Worm (Caenorhabditis elegans) whole organism, young adult: ENCODE results near the gene gpdh-2.

Experiments
- B0336.3 ChIP-seq: fragments of 200-800 bp; sonication (Bioruptor generic); IDR thresholded peaks from 2 replicates; pipeline ENCODE4 v1.3.6; 2022; ENCODE audit warnings: missing genetic modification characterization, missing compliant biosample characterization
- D2030.7 ChIP-seq: fragments of 200-800 bp; sonication (Bioruptor generic); IDR thresholded peaks from 2 replicates; pipeline ENCODE4 v1.3.6; 2022; ENCODE audit warnings: missing genetic modification reagents, missing genetic modification characterization, missing compliant biosample characterization
- F10E7.11 ChIP-seq: sonication (generic microtip); optimal IDR thresholded peaks from 2 replicates; lab custom pipeline; 2017; ENCODE audit warnings: mild to moderate bottlenecking, missing genetic modification characterization, moderate library complexity, missing compliant biosample characterization
- F22D6.2 ChIP-seq: sonication (generic microtip); optimal IDR thresholded peaks from 2 replicates; lab custom pipeline; 2016; ENCODE audit warnings: mild to moderate bottlenecking, missing genetic modification characterization, missing compliant biosample characterization
- F33H1.4 ChIP-seq: fragments of 200-800 bp; sonication (Bioruptor generic); IDR thresholded peaks from 2 replicates; pipeline ENCODE4 v1.3.6; 2022; ENCODE audit warnings: missing genetic modification reagents, missing genetic modification characterization, missing compliant biosample characterization
- F52B5.7 ChIP-seq: sonication (generic microtip); optimal IDR thresholded peaks from 2 replicates; lab custom pipeline; 2016; ENCODE audit warnings: mild to moderate bottlenecking, missing genetic modification characterization, missing compliant biosample characterization
- F57A8.1 ChIP-seq: fragments of 200-800 bp; sonication (Bioruptor generic); optimal IDR thresholded peaks from 2 replicates; lab custom pipeline; 2018; ENCODE audit warnings: mild to moderate bottlenecking, missing genetic modification characterization, moderate library complexity, missing compliant biosample characterization
- K11D2.4 ChIP-seq: fragments of 200-800 bp; sonication (Bioruptor generic); IDR thresholded peaks from 2 replicates; pipeline ENCODE4 v1.3.6; 2022; ENCODE audit warnings: missing genetic modification reagents, missing genetic modification characterization, missing compliant biosample characterization
- Y79H2A.3 ChIP-seq: fragments of 200-800 bp; sonication (Bioruptor generic); conservative IDR thresholded peaks from 2 replicates; pipeline ENCODE4 v1.3.6; 2022; ENCODE audit warnings: missing genetic modification reagents, missing genetic modification characterization, missing compliant biosample characterization
- attf-3 ChIP-seq: fragments of 200-800 bp; sonication (Bioruptor generic); conservative IDR thresholded peaks from 2 replicates; pipeline ENCODE4 v1.3.6; 2022; ENCODE audit warnings: missing genetic modification reagents, missing genetic modification characterization, missing compliant biosample characterization
- bed-1 ChIP-seq: fragments of 200-800 bp; sonication (Bioruptor generic); IDR thresholded peaks from 2 replicates; pipeline ENCODE4 v1.3.6; 2022; ENCODE audit warnings: missing genetic modification reagents, missing genetic modification characterization, missing compliant biosample characterization
- cebp-1 ChIP-seq, 2 experiments: fragments of 200-800 bp in 1 of 2; sonication (Bioruptor generic) in 1 of 2; sonication (generic microtip) in 1 of 2; IDR thresholded peaks in 1 of 2; optimal IDR thresholded peaks in 1 of 2; 2 replicates each; pipeline versions ENCODE4 v1.3.6 to Lab custom; 2017 to 2022; ENCODE audit warnings: missing compliant biosample characterization in 2 of 2, missing genetic modification characterization in 2 of 2, mild to moderate bottlenecking in 1 of 2, missing genetic modification reagents in 1 of 2, moderate library complexity in 1 of 2
- ceh-100 ChIP-seq: fragments of 200-800 bp; sonication (Bioruptor generic); IDR thresholded peaks from 2 replicates; pipeline ENCODE4 v1.3.6; 2022; ENCODE audit warnings: missing genetic modification reagents, missing genetic modification characterization, missing compliant biosample characterization
- dox-1 ChIP-seq: fragments of 200-800 bp; sonication (Bioruptor generic); IDR thresholded peaks from 2 replicates; pipeline ENCODE4 v1.3.6; 2022; ENCODE audit warnings: missing genetic modification reagents, missing genetic modification characterization, missing compliant biosample characterization
- dpl-1 ChIP-seq: fragments of 150-350 bp; optimal IDR thresholded peaks from 2 replicates; lab custom pipeline; 2014; ENCODE audit warnings: missing biosample characterization, missing genetic modification reagents, missing genetic modification characterization
- efl-1 ChIP-seq: fragments of 150-350 bp; optimal IDR thresholded peaks from 2 replicates; lab custom pipeline; 2014; ENCODE audit warnings: missing biosample characterization, missing genetic modification reagents, missing genetic modification characterization
- egrh-3 ChIP-seq: fragments of 200-800 bp; sonication (Bioruptor generic); IDR thresholded peaks from 2 replicates; pipeline ENCODE4 v1.3.6; 2022; ENCODE audit warnings: missing genetic modification reagents, missing genetic modification characterization, missing compliant biosample characterization
- ets-4 ChIP-seq: fragments of 200-800 bp; sonication (Bioruptor generic); optimal IDR thresholded peaks from 2 replicates; lab custom pipeline; 2018; ENCODE audit warnings: mild to moderate bottlenecking, missing genetic modification characterization, missing compliant biosample characterization
- gei-17 ChIP-seq: fragments of 200-800 bp; sonication (Bioruptor generic); optimal IDR thresholded peaks from 2 replicates; lab custom pipeline; 2018; ENCODE audit warnings: mild to moderate bottlenecking, missing genetic modification characterization, missing compliant biosample characterization
- hmg-1.2 ChIP-seq: fragments of 200-800 bp; sonication (Bioruptor generic); IDR thresholded peaks from 2 replicates; pipeline ENCODE4 v1.3.6; 2022; ENCODE audit warnings: missing genetic modification reagents, missing genetic modification characterization, missing compliant biosample characterization
- hsf-1 ChIP-seq: fragments of 200-800 bp; sonication (Bioruptor generic); IDR thresholded peaks from 2 replicates; pipeline ENCODE4 v1.3.6; 2022; ENCODE audit warnings: missing genetic modification reagents, missing genetic modification characterization, missing compliant biosample characterization
- lsl-1 ChIP-seq: fragments of 200-800 bp; sonication (Bioruptor generic); optimal IDR thresholded peaks from 2 replicates; lab custom pipeline; 2018; ENCODE audit warnings: mild to moderate bottlenecking, missing genetic modification characterization, moderate library complexity, missing compliant biosample characterization
- lsy-27 ChIP-seq: sonication (generic microtip); optimal IDR thresholded peaks from 2 replicates; lab custom pipeline; 2017; ENCODE audit warnings: missing genetic modification characterization, mild to moderate bottlenecking, missing compliant biosample characterization, antibody characterized with exemption, missing genotype, borderline replicate concordance; ENCODE audit not compliant: insufficient read depth
- madf-3 ChIP-seq: fragments of 200-800 bp; sonication (Bioruptor generic); IDR thresholded peaks from 2 replicates; pipeline ENCODE4 v1.3.6; 2022; ENCODE audit warnings: missing genetic modification reagents, missing genetic modification characterization, missing compliant biosample characterization
- madf-6 ChIP-seq: fragments of 200-800 bp; sonication (Bioruptor generic); IDR thresholded peaks from 2 replicates; pipeline ENCODE4 v1.3.6; 2022; ENCODE audit warnings: missing genetic modification reagents, missing genetic modification characterization, missing compliant biosample characterization
- mcd-1 ChIP-seq: fragments of 200-800 bp; sonication (Bioruptor generic); IDR thresholded peaks from 2 replicates; pipeline ENCODE4 v1.3.6; 2022; ENCODE audit warnings: missing genetic modification reagents, missing genetic modification characterization, missing compliant biosample characterization
- nfya-1 ChIP-seq: sonication (generic microtip); optimal IDR thresholded peaks from 2 replicates; lab custom pipeline; 2017; ENCODE audit warnings: antibody characterized with exemption, missing compliant biosample characterization, missing genetic modification characterization, borderline replicate concordance; ENCODE audit not compliant: insufficient read depth
- nfyb-1 ChIP-seq: fragments of 200-800 bp; sonication (Bioruptor generic); IDR thresholded peaks from 2 replicates; pipeline ENCODE4 v1.3.6; 2022; ENCODE audit warnings: missing genetic modification reagents, missing genetic modification characterization, missing compliant biosample characterization
- rpc-1 ChIP-seq, 2 experiments: fragments of 150-350 bp in 1 of 2; sonication (generic microtip) in 1 of 2; optimal IDR thresholded peaks; 2 replicates each; lab custom pipeline; 2014 to 2018; ENCODE audit warnings: missing biosample characterization in 1 of 2, missing genetic modification characterization in 1 of 2, missing genetic modification reagents in 1 of 2, missing genotype in 1 of 2
- snpc-1.3 ChIP-seq: sonication (generic microtip); optimal IDR thresholded peaks from 2 replicates; lab custom pipeline; 2017; ENCODE audit warnings: missing genetic modification characterization, mild to moderate bottlenecking, missing compliant biosample characterization, antibody characterized with exemption, moderate library complexity, missing genotype, missing genetic modification reagents; ENCODE audit not compliant: insufficient read depth
- snpc-4 ChIP-seq, 5 experiments: fragments of 150-350 bp in 1 of 5; sonication (generic microtip) in 4 of 5; optimal IDR thresholded peaks; 2 replicates each; lab custom pipeline; 2014 to 2018; ENCODE audit warnings: missing genetic modification characterization in 5 of 5, missing biosample characterization in 3 of 5, antibody characterized with exemption in 2 of 5, mild to moderate bottlenecking in 2 of 5, missing compliant biosample characterization in 2 of 5, missing genotype in 2 of 5, moderate library complexity in 2 of 5, missing genetic modification reagents in 1 of 5
- xnd-1 ChIP-seq: sonication (generic microtip); optimal IDR thresholded peaks from 2 replicates; lab custom pipeline; 2016; ENCODE audit warnings: missing genotype, missing genetic modification reagents, missing genetic modification characterization, missing compliant biosample characterization
- ztf-22 ChIP-seq: fragments of 200-800 bp; sonication (Bioruptor generic); optimal IDR thresholded peaks from 2 replicates; lab custom pipeline; 2018; ENCODE audit warnings: mild to moderate bottlenecking, missing genetic modification characterization, moderate library complexity, missing compliant biosample characterization

The gpdh-2 gene

ce11 chrIII:9859133-9859775, at the start of gene gpdh-2:
Gene gpdh-2, minus strand, starts transcription at chrIII:9859183.
- no peak for TF ChIP-seq madf-3 (GFP tag; lab: Robert Waterston, UW)
- peak; percentile 69 for TF ChIP-seq lsl-1 (GFP tag; lab: Kevin White, UChicago)
- no peak for TF ChIP-seq bed-1 (GFP tag; lab: Robert Waterston, UW)
- TF ChIP-seq xnd-1 (tag; lab: Kevin White, UChicago) = peak; percentile 24
- no peak for TF ChIP-seq cebp-1 (GFP tag; IDR thresholded peaks at IDR 0.05; lab: Robert Waterston, UW)
- no peak for TF ChIP-seq cebp-1 (tag; optimal IDR thresholded peaks at IDR 0.05; lab: Kevin White, UChicago)
- TF ChIP-seq egrh-3 (GFP tag; lab: Robert Waterston, UW) = no peak
- no peak for TF ChIP-seq ceh-100 (GFP tag; lab: Robert Waterston, UW)
- no peak for TF ChIP-seq lsy-27 (tag; lab: Kevin White, UChicago)
- TF ChIP-seq D2030.7 (GFP tag; lab: Robert Waterston, UW) = no peak
- TF ChIP-seq F57A8.1 (GFP tag; lab: Kevin White, UChicago) = no peak
- TF ChIP-seq ets-4 (GFP tag; lab: Kevin White, UChicago) = no peak
- TF ChIP-seq madf-6 (GFP tag; lab: Robert Waterston, UW) = peak; percentile 74; the same call in 1 of the 2 replicates
- no peak for TF ChIP-seq attf-3
- TF ChIP-seq F33H1.4 = peak; percentile 46; the same call in 1 of the 2 replicates
- peak; percentile 15; the same call in 1 of the 2 replicates for TF ChIP-seq hmg-1.2 (GFP tag; lab: Robert Waterston, UW)
- TF ChIP-seq snpc-4 (GFP tag; optimal IDR thresholded peaks at IDR 0.05; lab: Kevin White, UChicago) = no peak
- no peak for TF ChIP-seq snpc-4 (tag; optimal IDR thresholded peaks at IDR 0.05; lab: Kevin White, UChicago)
- TF ChIP-seq nfya-1 (tag; lab: Kevin White, UChicago) = no peak
- TF ChIP-seq rpc-1 (optimal IDR thresholded peaks at IDR 0.05; lab: Kevin White, UChicago) = no peak
- TF ChIP-seq rpc-1 (tag; optimal IDR thresholded peaks at IDR 0.05; lab: Kevin White, UChicago) = no peak
- TF ChIP-seq hsf-1 (GFP tag; lab: Robert Waterston, UW) = no peak
- TF ChIP-seq Y79H2A.3 (GFP tag; lab: Robert Waterston, UW) = no peak
- TF ChIP-seq efl-1 (GFP tag; lab: Kevin White, UChicago) = peak; percentile 37
- TF ChIP-seq, all 124 proteins: peak for 6

DNA sequence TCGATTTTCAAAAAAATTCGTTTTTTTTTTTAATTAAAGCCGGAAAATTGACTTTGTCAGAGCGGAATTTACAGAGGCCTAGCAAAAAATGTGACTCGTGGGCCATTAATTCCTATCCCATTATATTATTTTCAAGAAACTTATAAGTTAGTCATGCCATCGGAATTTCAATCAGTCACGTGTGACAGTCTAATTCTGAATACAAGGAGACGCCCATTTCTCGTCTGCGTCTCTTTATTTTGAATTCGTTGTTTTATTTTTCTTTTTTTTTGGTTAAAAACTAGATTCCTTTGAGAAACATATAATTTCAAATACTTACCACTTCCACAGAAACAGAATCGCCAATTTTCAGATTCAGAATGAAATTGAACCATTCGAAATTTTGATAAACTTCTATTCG, 49.8 kb upstream of the gpdh-2 start:
- peak; percentile 14; the same call in 1 of the 2 replicates for TF ChIP-seq hmg-1.2 (GFP tag; lab: Robert Waterston, UW)
- TF ChIP-seq B0336.3 (GFP tag; lab: Robert Waterston, UW) = no peak
- no peak for TF ChIP-seq F10E7.11 (tag; lab: Kevin White, UChicago)
- TF ChIP-seq K11D2.4 = no peak
- TF ChIP-seq F52B5.7 (tag; lab: Kevin White, UChicago) = no peak
- TF ChIP-seq ztf-22 (GFP tag; lab: Kevin White, UChicago) = no peak
- no peak for TF ChIP-seq dpl-1 (GFP tag; lab: Kevin White, UChicago)
- no peak for TF ChIP-seq dox-1 (GFP tag; lab: Robert Waterston, UW)
- no peak for TF ChIP-seq F22D6.2
- TF ChIP-seq gei-17 (GFP tag; lab: Kevin White, UChicago) = no peak
- no peak for TF ChIP-seq snpc-1.3 (tag; lab: Kevin White, UChicago)
- no peak for TF ChIP-seq cebp-1 (GFP tag; IDR thresholded peaks at IDR 0.05; lab: Robert Waterston, UW)
- peak; percentile 11 for TF ChIP-seq cebp-1 (tag; optimal IDR thresholded peaks at IDR 0.05; lab: Kevin White, UChicago)
- TF ChIP-seq mcd-1 (GFP tag; lab: Robert Waterston, UW) = no peak
- TF ChIP-seq nfyb-1 (GFP tag; lab: Robert Waterston, UW) = no peak
